Fruit fly (Drosophila melanogaster) Kc167 (cell line): ENCODE data around the gene CG6996.

ENCODE experiments used
- Sin3A ChIP-seq: fragments of >200 bp; optimal IDR thresholded peaks from 2 replicates; lab custom pipeline; 2018; ENCODE audit warnings: missing external identifiers
- h ChIP-seq: fragments of >200 bp; optimal IDR thresholded peaks from 3 replicates; lab custom pipeline; 2018; ENCODE audit warnings: missing external identifiers
- psq ChIP-seq: fragments of >200 bp; optimal IDR thresholded peaks from 2 replicates; lab custom pipeline; 2017; ENCODE audit warnings: missing external identifiers

- TF ChIP-seq psq (lab: Kevin White, UChicago) (no peak), Sin3A (no peak), h (lab: Kevin White, UChicago) (no peak)
Measured at dm6 chr3L:20197213-20197612, 10.1 kb upstream of the CG6996 start.
